In the genomic region with DNA sequence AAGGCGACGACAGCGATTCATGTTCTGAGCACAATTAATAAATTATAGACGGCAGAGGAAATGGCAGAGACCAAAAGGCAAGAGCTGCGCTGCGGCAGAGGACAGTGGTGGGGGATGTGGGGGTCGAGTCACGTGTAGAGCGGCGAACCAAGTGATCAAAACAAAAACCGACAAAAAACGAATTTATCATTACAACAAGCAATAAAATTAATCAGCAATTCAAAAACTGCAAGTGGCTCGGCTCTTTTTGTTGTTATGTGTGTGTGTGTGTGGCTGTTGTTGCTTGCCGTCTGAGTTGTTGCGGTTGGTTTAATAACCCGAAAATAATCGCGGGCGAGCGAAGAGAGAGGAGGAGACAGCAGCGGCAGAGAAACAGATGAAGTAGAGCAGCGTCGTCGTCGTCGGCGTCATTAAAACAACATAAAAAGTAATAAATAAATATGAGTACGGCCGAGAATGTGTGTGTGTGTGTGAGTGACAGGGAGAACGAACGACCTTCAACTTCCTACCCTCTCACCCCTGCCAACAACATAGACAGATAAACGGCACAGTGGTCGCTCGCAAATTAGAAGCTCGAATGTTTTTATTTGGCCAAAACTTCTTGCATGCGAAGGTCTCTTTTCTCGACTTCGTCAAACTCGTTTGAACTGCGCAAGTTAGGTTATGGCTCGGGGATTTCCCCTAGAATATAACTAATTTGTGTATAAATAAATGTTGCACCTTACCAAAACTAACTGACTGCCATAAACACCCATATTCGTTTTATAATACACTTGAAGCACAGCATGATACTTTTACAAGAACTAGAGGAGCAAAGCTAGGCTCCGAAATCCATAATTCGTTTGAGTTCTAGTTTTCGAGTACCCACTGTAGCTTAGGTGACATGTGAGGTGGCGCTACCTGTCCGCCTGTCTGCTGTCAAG, we compare ENCODE assay signal across 1 fruit fly cellular context.
TF ChIP-seq lines count a peak whose summit lies in the region.

No protein-coding gene starts in this region.

TF ChIP-seq in whole organism, embryonic, 481 proteins besides CTCF, POLR2A, EP300 and RAD21 (continued from another document and continues in another):
- peak; percentile 60 for TF ChIP-seq Blimp-1 (GFP tag; optimal IDR thresholded peaks at IDR 0.05; lab: Kevin White, UChicago)
- TF ChIP-seq Hr78 (GFP tag; optimal IDR thresholded peaks at IDR 0.05; lab: Kevin White, UChicago) = peak in 1 of 2 experiments; percentile 95
- TF ChIP-seq bigmax (GFP tag; optimal IDR thresholded peaks at IDR 0.05; lab: Kevin White, UChicago) = no peak
- TF ChIP-seq inv (GFP tag; IDR thresholded peaks at IDR 0.05; lab: Robert Waterston, UW; ENCODE audit: partially characterized antibody) = no peak
- peak; percentile 19 for TF ChIP-seq lbe (GFP tag; optimal IDR thresholded peaks at IDR 0.05; lab: Kevin White, UChicago)
- peak; percentile 64 for TF ChIP-seq eyg (GFP tag; optimal IDR thresholded peaks at IDR 0.05; lab: Kevin White, UChicago)
- peak; percentile 61 for TF ChIP-seq btn (GFP tag; optimal IDR thresholded peaks at IDR 0.05; lab: Kevin White, UChicago)
- no peak for TF ChIP-seq CG34376 (GFP tag; optimal IDR thresholded peaks at IDR 0.05; lab: Kevin White, UChicago)
- TF ChIP-seq sna (GFP tag; IDR thresholded peaks at IDR 0.05; lab: Robert Waterston, UW; ENCODE audit: partially characterized antibody) = no peak
- no peak for TF ChIP-seq CG6765 (GFP tag; optimal IDR thresholded peaks at IDR 0.05; lab: Kevin White, UChicago)
- TF ChIP-seq CG9932 (GFP tag; IDR thresholded peaks at IDR 0.05; lab: Robert Waterston, UW) = no peak
- peak; percentile 69 for TF ChIP-seq nau (GFP tag; optimal IDR thresholded peaks at IDR 0.05; lab: Kevin White, UChicago)
- no peak for TF ChIP-seq Drgx (GFP tag; IDR thresholded peaks at IDR 0.05; lab: Robert Waterston, UW)
- TF ChIP-seq luna (GFP tag; optimal IDR thresholded peaks at IDR 0.05; lab: Kevin White, UChicago) = no peak
- peak; percentile 25 for TF ChIP-seq CG30020 (tag; optimal IDR thresholded peaks at IDR 0.05; lab: Kevin White, UChicago)
- no peak for TF ChIP-seq bowl (GFP tag; IDR thresholded peaks at IDR 0.05; lab: Robert Waterston, UW)
- peak; percentile 86 for TF ChIP-seq phol (tag; optimal IDR thresholded peaks at IDR 0.05; lab: Kevin White, UChicago)
- peak; percentile 81 for TF ChIP-seq CG15269 (tag; optimal IDR thresholded peaks at IDR 0.05; lab: Kevin White, UChicago)
- peak; percentile 63 for TF ChIP-seq ewg (GFP tag; optimal IDR thresholded peaks at IDR 0.05; lab: Kevin White, UChicago)
- no peak for TF ChIP-seq CG11695 (GFP tag; IDR thresholded peaks at IDR 0.05; lab: Robert Waterston, UW)
- TF ChIP-seq CG7357 (GFP tag; IDR thresholded peaks at IDR 0.05; lab: Robert Waterston, UW) = peak; percentile 65; the same call in 1 of the 3 replicates
- TF ChIP-seq Awh (GFP tag; IDR thresholded peaks at IDR 0.05; lab: Robert Waterston, UW) = no peak
- TF ChIP-seq CG33557 (GFP tag; optimal IDR thresholded peaks at IDR 0.05; lab: Kevin White, UChicago) = peak; percentile 48
- no peak for TF ChIP-seq lmd (GFP tag; IDR thresholded peaks at IDR 0.05; lab: Robert Waterston, UW)
- TF ChIP-seq unpg (GFP tag; optimal IDR thresholded peaks at IDR 0.05; lab: Kevin White, UChicago) = peak; percentile 60
- no peak for TF ChIP-seq Bgb (GFP tag; IDR thresholded peaks at IDR 0.05; lab: Robert Waterston, UW; ENCODE audit: partially characterized antibody)
- TF ChIP-seq Lhr (GFP tag; optimal IDR thresholded peaks at IDR 0.05; lab: Kevin White, UChicago) = peak; percentile 40
- no peak for TF ChIP-seq C15 (GFP tag; IDR thresholded peaks at IDR 0.05; lab: Robert Waterston, UW)
- peak; percentile 63 for TF ChIP-seq CG8359 (GFP tag; optimal IDR thresholded peaks at IDR 0.05; lab: Kevin White, UChicago; ENCODE audit: borderline replicate concordance)
- TF ChIP-seq CG17568 (GFP tag; optimal IDR thresholded peaks at IDR 0.05; lab: Kevin White, UChicago) = no peak
- TF ChIP-seq danr (GFP tag; IDR thresholded peaks at IDR 0.05; lab: Robert Waterston, UW) = no peak
- no peak for TF ChIP-seq Xrp1 (GFP tag; IDR thresholded peaks at IDR 0.05; lab: Robert Waterston, UW)
- peak; percentile 14 for TF ChIP-seq zen (tag; optimal IDR thresholded peaks at IDR 0.05; lab: Kevin White, UChicago)
- TF ChIP-seq CG1233 (GFP tag; optimal IDR thresholded peaks at IDR 0.05; lab: Kevin White, UChicago) = peak; percentile 69
- TF ChIP-seq fd3F (GFP tag; optimal IDR thresholded peaks at IDR 0.05; lab: Kevin White, UChicago) = peak; percentile 66
- peak; percentile 49 for TF ChIP-seq ems (GFP tag; optimal IDR thresholded peaks at IDR 0.05; lab: Kevin White, UChicago)
- TF ChIP-seq gcm2 (GFP tag; optimal IDR thresholded peaks at IDR 0.05; lab: Kevin White, UChicago) = peak; percentile 64
- TF ChIP-seq dmrt99B (tag; optimal IDR thresholded peaks at IDR 0.05; lab: Kevin White, UChicago) = peak; percentile 86
- TF ChIP-seq CG6175 (GFP tag; IDR thresholded peaks at IDR 0.05; lab: Robert Waterston, UW) = no peak
- no peak for TF ChIP-seq ash1 (GFP tag; optimal IDR thresholded peaks at IDR 0.05; lab: Kevin White, UChicago)
- TF ChIP-seq kay (GFP tag; optimal IDR thresholded peaks at IDR 0.05; lab: Kevin White, UChicago) = peak; percentile 23
- TF ChIP-seq Nf-YC (tag; optimal IDR thresholded peaks at IDR 0.05; lab: Kevin White, UChicago) = peak; percentile 53
- TF ChIP-seq eve (GFP tag; optimal IDR thresholded peaks at IDR 0.05; lab: Kevin White, UChicago) = peak in 1 of 2 experiments; percentile 94
- no peak for TF ChIP-seq Dbx (GFP tag; IDR thresholded peaks at IDR 0.05; lab: Robert Waterston, UW)
- TF ChIP-seq CG31365 (tag; optimal IDR thresholded peaks at IDR 0.05; lab: Kevin White, UChicago) = peak; percentile 19
- TF ChIP-seq CG15479 (GFP tag; optimal IDR thresholded peaks at IDR 0.05; lab: Kevin White, UChicago) = no peak
- TF ChIP-seq amos (GFP tag; IDR thresholded peaks at IDR 0.05; lab: Robert Waterston, UW; ENCODE audit: partially characterized antibody) = no peak
- peak; percentile 72 for TF ChIP-seq bab2 (GFP tag; optimal IDR thresholded peaks at IDR 0.05; lab: Kevin White, UChicago)
- TF ChIP-seq CG31224 (GFP tag; IDR thresholded peaks at IDR 0.05; lab: Robert Waterston, UW) = no peak
- TF ChIP-seq Sox102F (GFP tag; optimal IDR thresholded peaks at IDR 0.05; lab: Kevin White, UChicago) = peak; percentile 77
- TF ChIP-seq CG3995 (GFP tag; optimal IDR thresholded peaks at IDR 0.05; lab: Kevin White, UChicago) = no peak
- no peak for TF ChIP-seq seq (GFP tag; IDR thresholded peaks at IDR 0.05; lab: Robert Waterston, UW)
- TF ChIP-seq Atf3 (GFP tag; optimal IDR thresholded peaks at IDR 0.05; lab: Kevin White, UChicago) = peak; percentile 70
- peak; percentile 39 for TF ChIP-seq CG12769 (tag; optimal IDR thresholded peaks at IDR 0.05; lab: Kevin White, UChicago)
- no peak for TF ChIP-seq Kr (GFP tag; optimal IDR thresholded peaks at IDR 0.05; lab: Kevin White, UChicago)
- TF ChIP-seq CG5953 (GFP tag; IDR thresholded peaks at IDR 0.05; lab: Robert Waterston, UW) = no peak
- peak; percentile 77 for TF ChIP-seq ind (GFP tag; optimal IDR thresholded peaks at IDR 0.05; lab: Kevin White, UChicago)
- TF ChIP-seq CG5245 (GFP tag; optimal IDR thresholded peaks at IDR 0.05; lab: Kevin White, UChicago) = peak; percentile 64
- TF ChIP-seq CG2116 (GFP tag; optimal IDR thresholded peaks at IDR 0.05; lab: Kevin White, UChicago) = peak; percentile 28
- no peak for TF ChIP-seq CG16779 (GFP tag; IDR thresholded peaks at IDR 0.05; lab: Robert Waterston, UW)
- peak; percentile 70 for TF ChIP-seq D19A (tag; optimal IDR thresholded peaks at IDR 0.05; lab: Kevin White, UChicago)
- TF ChIP-seq da (GFP tag; optimal IDR thresholded peaks at IDR 0.05; lab: Kevin White, UChicago) = no peak
- TF ChIP-seq CG12299 (tag; optimal IDR thresholded peaks at IDR 0.05; lab: Kevin White, UChicago) = peak; percentile 50
- TF ChIP-seq lilli (GFP tag; optimal IDR thresholded peaks at IDR 0.05; lab: Kevin White, UChicago) = peak; percentile 79
- TF ChIP-seq CHES-1-like (GFP tag; optimal IDR thresholded peaks at IDR 0.05; lab: Kevin White, UChicago) = peak; percentile 62
- peak; percentile 64 for TF ChIP-seq CG10267 (tag; optimal IDR thresholded peaks at IDR 0.05; lab: Kevin White, UChicago)
- no peak for TF ChIP-seq pan (optimal IDR thresholded peaks at IDR 0.05; lab: Kevin White, UChicago)
- TF ChIP-seq pan (GFP tag; optimal IDR thresholded peaks at IDR 0.05 in 1 of 2, IDR thresholded peaks at IDR 0.05 in 1 of 2) = no peak
- peak; percentile 90 for TF ChIP-seq psq (GFP tag; optimal IDR thresholded peaks at IDR 0.05; lab: Kevin White, UChicago)
- TF ChIP-seq CG4424 (GFP tag; optimal IDR thresholded peaks at IDR 0.05; lab: Kevin White, UChicago) = peak; percentile 80
- TF ChIP-seq E2f2 (GFP tag; IDR thresholded peaks at IDR 0.05; lab: Robert Waterston, UW) = no peak
- TF ChIP-seq sim (GFP tag; IDR thresholded peaks at IDR 0.05; lab: Robert Waterston, UW) = no peak
- peak; percentile 38 for TF ChIP-seq CG4328 (GFP tag; optimal IDR thresholded peaks at IDR 0.05; lab: Kevin White, UChicago)
- TF ChIP-seq CG13624 (GFP tag; optimal IDR thresholded peaks at IDR 0.05; lab: Kevin White, UChicago) = peak; percentile 59
- no peak for TF ChIP-seq Dfd (GFP tag; optimal IDR thresholded peaks at IDR 0.05; lab: Kevin White, UChicago)
- TF ChIP-seq pzg (GFP tag; optimal IDR thresholded peaks at IDR 0.05; lab: Kevin White, UChicago) = no peak
- no peak for TF ChIP-seq wdn (GFP tag; IDR thresholded peaks at IDR 0.05; lab: Robert Waterston, UW)
- TF ChIP-seq CG30403 (GFP tag; optimal IDR thresholded peaks at IDR 0.05; lab: Kevin White, UChicago) = peak; percentile 77
- TF ChIP-seq Lim3 (GFP tag; IDR thresholded peaks at IDR 0.05; lab: Robert Waterston, UW) = no peak
- TF ChIP-seq jing (GFP tag; optimal IDR thresholded peaks at IDR 0.05; lab: Kevin White, UChicago) = peak; percentile 59
- TF ChIP-seq pfk (GFP tag; optimal IDR thresholded peaks at IDR 0.05; lab: Kevin White, UChicago) = no peak
- TF ChIP-seq aop (GFP tag; IDR thresholded peaks at IDR 0.05; lab: Robert Waterston, UW) = no peak
- no peak for TF ChIP-seq CG17328 (GFP tag; IDR thresholded peaks at IDR 0.05; lab: Robert Waterston, UW)
- TF ChIP-seq Ptx1 (GFP tag; IDR thresholded peaks at IDR 0.05; lab: Robert Waterston, UW) = no peak
- TF ChIP-seq CG43689 (GFP tag; IDR thresholded peaks at IDR 0.05; lab: Robert Waterston, UW) = no peak
- no peak for TF ChIP-seq Ada2b (GFP tag; IDR thresholded peaks at IDR 0.05; lab: Robert Waterston, UW)
- TF ChIP-seq CG13894 (tag; optimal IDR thresholded peaks at IDR 0.05; lab: Kevin White, UChicago) = peak; percentile 21
- TF ChIP-seq p53 (GFP tag; optimal IDR thresholded peaks at IDR 0.05; lab: Kevin White, UChicago) = peak; percentile 16
- TF ChIP-seq HLH3B (GFP tag; IDR thresholded peaks at IDR 0.05; lab: Robert Waterston, UW) = no peak
- peak; percentile 66 for TF ChIP-seq CG5180 (GFP tag; optimal IDR thresholded peaks at IDR 0.05; lab: Kevin White, UChicago)
- TF ChIP-seq CG1024 (GFP tag; IDR thresholded peaks at IDR 0.05; lab: Robert Waterston, UW) = no peak
- peak; percentile 58 for TF ChIP-seq CG10274 (GFP tag; optimal IDR thresholded peaks at IDR 0.05; lab: Kevin White, UChicago)
- TF ChIP-seq HLH4C (GFP tag; IDR thresholded peaks at IDR 0.05; lab: Robert Waterston, UW; ENCODE audit: partially characterized antibody) = no peak
- peak; percentile 78 for TF ChIP-seq Hand (GFP tag; optimal IDR thresholded peaks at IDR 0.05; lab: Kevin White, UChicago)
- no peak for TF ChIP-seq CG9876 (GFP tag; optimal IDR thresholded peaks at IDR 0.05; lab: Kevin White, UChicago)
- TF ChIP-seq fd64A (GFP tag; optimal IDR thresholded peaks at IDR 0.05; lab: Kevin White, UChicago) = peak; percentile 3
- peak; percentile 64 for TF ChIP-seq fu2 (GFP tag; optimal IDR thresholded peaks at IDR 0.05; lab: Kevin White, UChicago)
- TF ChIP-seq chinmo (GFP tag; IDR thresholded peaks at IDR 0.05; lab: Robert Waterston, UW; ENCODE audit: partially characterized antibody) = no peak
- no peak for TF ChIP-seq CG9215 (GFP tag; IDR thresholded peaks at IDR 0.05; lab: Robert Waterston, UW)
- peak; percentile 69 for TF ChIP-seq CG13296 (GFP tag; optimal IDR thresholded peaks at IDR 0.05; lab: Kevin White, UChicago)
- TF ChIP-seq CG2889 (GFP tag; IDR thresholded peaks at IDR 0.05; lab: Robert Waterston, UW) = no peak
- peak in 1 of 2 experiments; percentile 17 for TF ChIP-seq crp (GFP tag; optimal IDR thresholded peaks at IDR 0.05; lab: Kevin White, UChicago)
- no peak for TF ChIP-seq ci (GFP tag; IDR thresholded peaks at IDR 0.05; lab: Robert Waterston, UW)
- TF ChIP-seq croc (GFP tag; conservative IDR thresholded peaks at IDR 0.05; lab: Robert Waterston, UW) = peak; percentile 67
- no peak for TF ChIP-seq ttk (GFP tag; IDR thresholded peaks at IDR 0.05; lab: Robert Waterston, UW)
- TF ChIP-seq chm (GFP tag; IDR thresholded peaks at IDR 0.05; lab: Robert Waterston, UW) = no peak
- TF ChIP-seq ap (GFP tag; IDR thresholded peaks at IDR 0.05; lab: Robert Waterston, UW) = no peak
- TF ChIP-seq CG13287 (GFP tag; IDR thresholded peaks at IDR 0.05; lab: Robert Waterston, UW; ENCODE audit: partially characterized antibody) = no peak
- TF ChIP-seq CG12659 (GFP tag; optimal IDR thresholded peaks at IDR 0.05; lab: Kevin White, UChicago) = peak; percentile 76
- no peak for TF ChIP-seq sens-2 (GFP tag; IDR thresholded peaks at IDR 0.05; lab: Robert Waterston, UW)
- TF ChIP-seq NC2β (GFP tag; optimal IDR thresholded peaks at IDR 0.05; lab: Kevin White, UChicago) = peak; percentile 64
- no peak for TF ChIP-seq Taf1 (GFP tag; IDR thresholded peaks at IDR 0.05; lab: Robert Waterston, UW)
- peak; percentile 75 for TF ChIP-seq CG2120 (GFP tag; optimal IDR thresholded peaks at IDR 0.05; lab: Kevin White, UChicago)
- peak; percentile 39 for TF ChIP-seq scrt (GFP tag; optimal IDR thresholded peaks at IDR 0.05; lab: Kevin White, UChicago)
- TF ChIP-seq CG11696 (GFP tag; IDR thresholded peaks at IDR 0.05; lab: Robert Waterston, UW) = no peak
- no peak for TF ChIP-seq vvl (GFP tag; IDR thresholded peaks at IDR 0.05; lab: Robert Waterston, UW)
- TF ChIP-seq slou (GFP tag; optimal IDR thresholded peaks at IDR 0.05; lab: Kevin White, UChicago) = no peak
- peak; percentile 78 for TF ChIP-seq CG16863 (GFP tag; optimal IDR thresholded peaks at IDR 0.05; lab: Kevin White, UChicago)
- TF ChIP-seq so (GFP tag; IDR thresholded peaks at IDR 0.05; lab: Robert Waterston, UW) = no peak
- peak; percentile 94 for TF ChIP-seq Ets65A (GFP tag; lab: Kevin White, UChicago)
- no peak for TF ChIP-seq CG11247 (GFP tag; IDR thresholded peaks at IDR 0.05; lab: Robert Waterston, UW)
- no peak for TF ChIP-seq HLHmδ (GFP tag; optimal IDR thresholded peaks at IDR 0.05; lab: Kevin White, UChicago)
- TF ChIP-seq ase (GFP tag; IDR thresholded peaks at IDR 0.05; lab: Robert Waterston, UW) = no peak
- peak; percentile 53 for TF ChIP-seq twi (tag; optimal IDR thresholded peaks at IDR 0.05; lab: Kevin White, UChicago)
